Fruit fly (Drosophila melanogaster) whole organism, prepupa: ENCODE data around the gene Ltn1.
A peak's percentile ranks its signal among the peaks of the same experiment; 100 is the strongest.

Experiments
- Blimp-1 ChIP-seq: fragments of 200-800 bp; sonication (Bioruptor generic); optimal IDR thresholded peaks from 3 replicates; lab custom pipeline; 2017; ENCODE audit warnings: missing biosample characterization, missing genetic modification characterization, mild to moderate bottlenecking, moderate library complexity, missing genetic modification reagents
- CG10631 ChIP-seq: fragments of 200-800 bp; sonication (Bioruptor generic); optimal IDR thresholded peaks from 2 replicates; lab custom pipeline; 2016; ENCODE audit warnings: missing biosample characterization, missing genetic modification characterization
- CG10669 ChIP-seq: fragments of 200-800 bp; sonication (Bioruptor generic); optimal IDR thresholded peaks from 3 replicates; lab custom pipeline; 2018; ENCODE audit warnings: missing biosample characterization, mild to moderate bottlenecking, missing genetic modification characterization, moderate library complexity
- CG11294 ChIP-seq: fragments of 200-800 bp; sonication (Bioruptor generic); IDR thresholded peaks from 2 replicates; pipeline ENCODE4 v1.3.6; 2022; ENCODE audit warnings: missing biosample characterization, missing genetic modification characterization
- CG11762 ChIP-seq: fragments of 200-800 bp; sonication (Bioruptor generic); optimal IDR thresholded peaks from 3 replicates; lab custom pipeline; 2016; ENCODE audit warnings: missing biosample characterization, missing genetic modification characterization; ENCODE audit not compliant: insufficient read depth
- CG31627 ChIP-seq: fragments of 200-800 bp; sonication (Bioruptor generic); optimal IDR thresholded peaks from 3 replicates; lab custom pipeline; 2016; ENCODE audit warnings: missing biosample characterization, missing genetic modification characterization
- CG6163 ChIP-seq: fragments of 200-800 bp; sonication (Bioruptor generic); IDR thresholded peaks from 3 replicates; pipeline ENCODE4 v1.3.6; 2022; ENCODE audit warnings: missing biosample characterization, missing genetic modification characterization
- CG6276 ChIP-seq: fragments of 200-800 bp; sonication (Bioruptor generic); optimal IDR thresholded peaks from 2 replicates; lab custom pipeline; 2017; ENCODE audit warnings: missing biosample characterization, mild to moderate bottlenecking, missing genetic modification characterization
- CG6792 ChIP-seq: fragments of 200-800 bp; sonication (Bioruptor generic); optimal IDR thresholded peaks from 3 replicates; lab custom pipeline; 2016; ENCODE audit warnings: missing biosample characterization, missing genetic modification characterization
- CG6808 ChIP-seq: fragments of 200-800 bp; sonication (Bioruptor generic); optimal IDR thresholded peaks from 3 replicates; lab custom pipeline; 2017; ENCODE audit warnings: missing biosample characterization, missing genetic modification characterization, mild to moderate bottlenecking, moderate library complexity, missing genetic modification reagents
- CG6854 ChIP-seq: fragments of 200-800 bp; sonication (Bioruptor generic); optimal IDR thresholded peaks from 2 replicates; lab custom pipeline; 2017; ENCODE audit warnings: missing biosample characterization, mild to moderate bottlenecking, missing genetic modification characterization
- CG7368 ChIP-seq: fragments of 200-800 bp; sonication (Bioruptor generic); optimal IDR thresholded peaks from 3 replicates; lab custom pipeline; 2016; ENCODE audit warnings: missing biosample characterization, missing genetic modification characterization
- CG8119 ChIP-seq: fragments of 200-800 bp; sonication (Bioruptor generic); IDR thresholded peaks from 3 replicates; pipeline ENCODE4 v1.3.6; 2022; ENCODE audit warnings: missing biosample characterization, missing genetic modification characterization
- CG8319 ChIP-seq: fragments of 200-800 bp; sonication (Bioruptor generic); optimal IDR thresholded peaks from 3 replicates; lab custom pipeline; 2016; ENCODE audit warnings: missing biosample characterization, missing genetic modification characterization
- CG8632 ChIP-seq: fragments of 200-800 bp; sonication (Bioruptor generic); optimal IDR thresholded peaks from 3 replicates; lab custom pipeline; 2016; ENCODE audit warnings: missing biosample characterization, missing genetic modification characterization
- CG9139 ChIP-seq: fragments of 200-800 bp; sonication (Bioruptor generic); optimal IDR thresholded peaks from 3 replicates; lab custom pipeline; 2017; ENCODE audit warnings: missing biosample characterization, mild to moderate bottlenecking, missing genetic modification characterization
- Eip75B ChIP-seq: fragments of 200-800 bp; sonication (Bioruptor generic); optimal IDR thresholded peaks from 3 replicates; lab custom pipeline; 2016; ENCODE audit warnings: missing biosample characterization, missing genetic modification characterization
- Eip78C ChIP-seq: fragments of 200-800 bp; sonication (Bioruptor generic); peaks from one replicate; lab custom pipeline; 2016; ENCODE audit warnings: missing biosample characterization, missing genetic modification characterization
- Eip93F ChIP-seq: fragments of 200-800 bp; sonication (Bioruptor generic); optimal IDR thresholded peaks from 2 replicates; lab custom pipeline; 2016; ENCODE audit warnings: missing biosample characterization, mild to moderate bottlenecking, missing genetic modification characterization
- Ets21C ChIP-seq: fragments of 200-800 bp; sonication (Bioruptor generic); optimal IDR thresholded peaks from 3 replicates; lab custom pipeline; 2016; ENCODE audit warnings: missing biosample characterization, missing genetic modification characterization
- Ets96B ChIP-seq: fragments of 200-800 bp; optimal IDR thresholded peaks from 2 replicates; lab custom pipeline; 2019; ENCODE audit warnings: missing biosample characterization, mild to moderate bottlenecking, missing genetic modification characterization, moderate library complexity
- Hr38 ChIP-seq: sonication (Bioruptor generic); optimal IDR thresholded peaks from 2 replicates; lab custom pipeline; 2016; ENCODE audit warnings: missing biosample characterization, missing genetic modification characterization
- Hr4 ChIP-seq: fragments of 200-800 bp; sonication (Bioruptor generic); optimal IDR thresholded peaks from 3 replicates; lab custom pipeline; 2016; ENCODE audit warnings: missing biosample characterization, missing genetic modification characterization
- Lpt ChIP-seq: fragments of 200-800 bp; sonication (Bioruptor generic); optimal IDR thresholded peaks from 3 replicates; lab custom pipeline; 2016; ENCODE audit warnings: missing biosample characterization, missing genetic modification characterization
- Met ChIP-seq: fragments of 200-800 bp; sonication (Bioruptor generic); optimal IDR thresholded peaks from 3 replicates; lab custom pipeline; 2016; ENCODE audit warnings: missing biosample characterization, missing genetic modification characterization
- Sox102F ChIP-seq: fragments of 200-800 bp; sonication (Bioruptor generic); optimal IDR thresholded peaks from 2 replicates; lab custom pipeline; 2016; ENCODE audit warnings: missing biosample characterization, mild to moderate bottlenecking, missing genetic modification characterization
- Sox14 ChIP-seq: fragments of 200-800 bp; sonication (Bioruptor generic); optimal IDR thresholded peaks from 3 replicates; lab custom pipeline; 2016; ENCODE audit warnings: missing biosample characterization, missing genetic modification characterization
- Sox15 ChIP-seq: fragments of 200-800 bp; sonication (Bioruptor generic); optimal IDR thresholded peaks from 3 replicates; lab custom pipeline; 2016; ENCODE audit warnings: missing biosample characterization, missing genetic modification characterization
- achi ChIP-seq: fragments of 200-800 bp; sonication (Bioruptor generic); optimal IDR thresholded peaks from 3 replicates; lab custom pipeline; 2016; ENCODE audit warnings: missing biosample characterization, missing genetic modification characterization
- dsx ChIP-seq: fragments of 200-800 bp; optimal IDR thresholded peaks from 3 replicates; lab custom pipeline; 2019; ENCODE audit warnings: missing biosample characterization, mild to moderate bottlenecking, missing genetic modification characterization, moderate library complexity; ENCODE audit not compliant: poor library complexity, severe bottlenecking
- eg ChIP-seq: fragments of 200-800 bp; sonication (Bioruptor generic); IDR thresholded peaks from 3 replicates; pipeline ENCODE4 v1.3.6; 2022; ENCODE audit warnings: missing biosample characterization, missing genetic modification characterization
- esn ChIP-seq: fragments of 200-800 bp; sonication (Bioruptor generic); optimal IDR thresholded peaks from 2 replicates; lab custom pipeline; 2016; ENCODE audit warnings: missing biosample characterization, mild to moderate bottlenecking, missing genetic modification characterization, moderate library complexity
- fd59A ChIP-seq: fragments of 200-800 bp; sonication (Bioruptor generic); optimal IDR thresholded peaks from 2 replicates; lab custom pipeline; 2017; ENCODE audit warnings: missing biosample characterization, mild to moderate bottlenecking, missing genetic modification characterization, missing genetic modification reagents
- fd85E ChIP-seq: fragments of 200-800 bp; sonication (Bioruptor generic); optimal IDR thresholded peaks from 3 replicates; lab custom pipeline; 2016; ENCODE audit warnings: missing biosample characterization, missing genetic modification characterization
- fkh ChIP-seq: fragments of 200-800 bp; sonication (Bioruptor generic); optimal IDR thresholded peaks from 3 replicates; lab custom pipeline; 2017; ENCODE audit warnings: missing biosample characterization, mild to moderate bottlenecking, missing genetic modification characterization, moderate library complexity
- lz ChIP-seq: fragments of 200-800 bp; sonication (Bioruptor generic); optimal IDR thresholded peaks from 3 replicates; lab custom pipeline; 2016; ENCODE audit warnings: missing biosample characterization, missing genetic modification characterization
- net ChIP-seq: fragments of 200-800 bp; sonication (Bioruptor generic); optimal IDR thresholded peaks from 3 replicates; lab custom pipeline; 2016; ENCODE audit warnings: missing biosample characterization, missing genetic modification characterization
- pdm3 ChIP-seq: fragments of 200-800 bp; sonication (Bioruptor generic); optimal IDR thresholded peaks from 3 replicates; lab custom pipeline; 2016; ENCODE audit warnings: missing biosample characterization, missing genetic modification characterization
- salr ChIP-seq, 2 experiments: fragments of 200-800 bp; sonication (Bioruptor generic); optimal IDR thresholded peaks; 3 replicates each; lab custom pipeline; 2016 to 2018; ENCODE audit warnings: missing biosample characterization in 2 of 2, missing genetic modification characterization in 2 of 2, mild to moderate bottlenecking in 1 of 2
- ss ChIP-seq, 2 experiments: fragments of 200-800 bp; sonication (Bioruptor generic); optimal IDR thresholded peaks; 2 replicates in 1 of 2; 3 replicates in 1 of 2; lab custom pipeline; 2017 to 2018; ENCODE audit warnings: mild to moderate bottlenecking in 2 of 2, missing biosample characterization in 2 of 2, missing genetic modification characterization in 2 of 2, moderate library complexity in 1 of 2
- svp ChIP-seq: fragments of 200-800 bp; sonication (Bioruptor generic); peaks from one replicate; lab custom pipeline; 2016; ENCODE audit warnings: missing biosample characterization, missing genetic modification characterization
- vri ChIP-seq: fragments of 200-800 bp; sonication (Bioruptor generic); optimal IDR thresholded peaks from 3 replicates; lab custom pipeline; 2016; ENCODE audit warnings: missing biosample characterization, mild to moderate bottlenecking, missing genetic modification characterization

Ltn1 gene

DNA sequence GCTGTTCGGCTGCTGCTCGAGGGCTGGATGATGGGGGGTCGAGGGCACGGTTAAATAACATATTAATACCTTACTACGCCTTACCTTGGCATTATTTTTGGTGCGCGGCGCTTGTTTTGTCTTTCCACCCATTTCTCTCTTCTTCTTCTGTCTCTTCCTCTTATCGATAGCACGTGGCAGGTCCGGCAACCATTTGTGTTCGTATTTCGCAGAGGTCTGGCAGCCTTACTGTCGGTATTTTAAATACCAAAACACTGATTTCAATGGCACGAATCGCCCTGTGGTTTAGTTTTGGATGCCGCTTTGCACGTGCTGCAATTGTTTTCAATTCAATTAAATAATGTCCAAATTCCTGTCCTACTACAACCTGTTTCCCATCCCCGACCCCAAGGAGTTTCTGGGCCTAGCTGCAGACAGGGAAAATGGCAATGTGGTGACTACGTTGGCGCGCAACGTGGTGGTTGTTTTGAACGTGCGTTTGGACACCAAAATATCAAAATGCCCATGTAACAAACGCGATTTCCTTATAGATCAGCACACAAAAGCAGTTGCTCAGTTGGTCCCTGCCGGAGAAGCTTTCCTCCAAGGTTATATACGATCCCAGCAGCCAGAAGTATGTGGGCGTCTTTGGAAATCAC lies at the start of gene Ltn1, which contains the start of gene CG9300:
Gene Ltn1, minus strand, starts transcription at position 155 of the 638 bp plus-strand sequence.
Gene CG9300, plus strand, starts transcription at position 285 of the 638 bp plus-strand sequence.
- no peak for TF ChIP-seq CG10631 (GFP tag; lab: Kevin White, UChicago)

- TF ChIP-seq Met (GFP tag; lab: Kevin White, UChicago): no peak
- no peak for TF ChIP-seq Ets96B (tag; lab: Kevin White, UChicago)
- TF ChIP-seq CG6792 (GFP tag; lab: Kevin White, UChicago): no peak
- no peak for TF ChIP-seq CG8632 (GFP tag; lab: Kevin White, UChicago)
- TF ChIP-seq CG9139 (GFP tag; lab: Kevin White, UChicago): no peak
- no peak for TF ChIP-seq ss (GFP tag; optimal IDR thresholded peaks at IDR 0.05; lab: Kevin White, UChicago)
- no peak for TF ChIP-seq Sox15 (GFP tag; lab: Kevin White, UChicago)
- TF ChIP-seq pdm3 (GFP tag; lab: Kevin White, UChicago): no peak
Observed at dm6 chr3L:19601413-19601812, 49.3 kb upstream of the Ltn1 start, which contains the start of gene CG9368. TSS of gene CG9368 (plus strand) at chr3L:19601633.

DNA sequence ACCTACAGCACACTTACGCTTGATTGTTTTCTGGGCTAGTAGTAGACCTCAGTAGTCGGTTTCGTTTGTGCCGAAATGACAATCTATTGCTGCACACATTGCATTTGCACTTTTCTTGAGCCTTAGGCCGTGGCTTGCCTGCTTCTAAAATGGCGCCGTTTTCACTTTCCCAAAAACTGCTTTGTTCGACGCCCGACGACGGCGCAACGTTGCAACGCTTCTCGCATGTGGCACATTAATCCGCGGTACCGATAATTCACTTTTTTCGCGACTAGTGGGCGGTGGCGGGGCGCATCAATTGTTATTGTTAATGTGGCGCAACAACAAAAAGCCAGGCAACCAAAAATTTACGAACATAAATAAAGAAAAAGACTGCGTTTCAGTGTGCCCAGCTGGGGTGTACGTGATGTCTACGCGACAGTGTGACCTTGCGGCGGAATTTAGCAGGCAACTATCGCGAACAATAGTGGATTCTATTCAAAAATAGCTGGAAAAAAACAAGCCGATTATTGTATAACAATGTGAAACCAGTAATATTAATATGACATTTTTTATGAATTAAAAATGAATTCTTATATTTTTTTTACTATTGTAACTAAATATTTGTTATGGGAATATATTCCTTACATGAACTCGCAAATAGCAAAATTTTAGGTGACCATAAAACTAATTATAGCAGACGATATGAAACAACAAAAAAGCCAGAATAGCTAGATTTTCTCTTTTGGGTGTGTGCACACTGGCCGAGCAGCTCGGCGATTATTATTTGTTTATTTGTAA lies 46.5 kb upstream of the Ltn1 start, which contains the start of the genes ash1 and Taf6:
Gene ash1, minus strand, starts transcription at position 387 of the 780 bp plus-strand sequence.
Gene Taf6, plus strand, starts transcription at position 720 of the 780 bp plus-strand sequence.
- TF ChIP-seq fd59A (no peak), net (no peak), CG6808 (GFP tag; lab: Kevin White, UChicago) (no peak), Ets21C (GFP tag; lab: Kevin White, UChicago) (no peak), esn (no peak), Sox14 (GFP tag; lab: Kevin White, UChicago) (no peak), Hr38 (no peak), pdm3 (GFP tag; lab: Kevin White, UChicago) (no peak), Blimp-1 (peak; percentile 89), Eip93F (GFP tag; lab: Kevin White, UChicago) (peak; percentile 13)

DNA sequence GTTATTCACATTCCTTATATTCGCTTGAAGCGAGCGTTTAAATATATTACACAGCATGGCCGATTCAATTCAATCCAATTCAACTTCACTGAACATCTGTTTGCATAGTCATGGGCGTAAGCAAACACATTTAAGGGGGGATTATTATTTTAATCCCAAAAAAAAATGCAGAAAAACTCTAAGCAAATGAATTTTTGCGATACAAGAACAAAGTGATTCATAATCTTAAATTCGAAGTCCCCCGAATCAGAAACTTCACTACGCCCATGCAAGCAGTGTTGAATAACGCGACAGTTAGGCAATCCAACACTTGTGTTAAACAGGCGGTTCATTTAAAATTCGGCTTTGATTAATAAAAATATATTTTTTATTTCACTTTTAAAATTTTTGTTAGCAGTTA lies 38.3 kb upstream of the Ltn1 start, which contains the start of gene CG14100:
Gene CG14100, minus strand, starts transcription at position 103 of the 400 bp plus-strand sequence.
- TF ChIP-seq eg (GFP tag; lab: Robert Waterston, UW) (peak; percentile 100), Eip78C (peak; percentile 100), CG11294 (GFP tag; lab: Robert Waterston, UW) (peak; percentile 100), svp (GFP tag; lab: Kevin White, UChicago) (peak; percentile 100), CG6276 (GFP tag; lab: Kevin White, UChicago) (peak; percentile 100), CG31627 (peak; percentile 100), Eip93F (GFP tag; lab: Kevin White, UChicago) (peak; percentile 100), lz (GFP tag; lab: Kevin White, UChicago) (peak; percentile 100), fkh (GFP tag; lab: Kevin White, UChicago) (peak; percentile 100), Lpt (GFP tag; lab: Kevin White, UChicago) (peak; percentile 100), Eip75B (GFP tag; lab: Kevin White, UChicago) (peak; percentile 100), CG6163 (GFP tag; lab: Robert Waterston, UW) (peak; percentile 100), achi (peak; percentile 100), CG10669 (GFP tag; lab: Kevin White, UChicago) (peak; percentile 100), CG6854 (GFP tag; lab: Kevin White, UChicago) (peak; percentile 100), Blimp-1 (peak; percentile 99), Hr4 (GFP tag; lab: Kevin White, UChicago) (peak; percentile 100), fd85E (GFP tag; lab: Kevin White, UChicago) (peak; percentile 99), CG8319 (peak; percentile 100), CG7368 (GFP tag; lab: Kevin White, UChicago) (peak; percentile 100), salr (GFP tag; optimal IDR thresholded peaks at IDR 0.05; lab: Kevin White, UChicago) (peak; percentile 100), esn (peak; percentile 100), ss (GFP tag; optimal IDR thresholded peaks at IDR 0.05; lab: Kevin White, UChicago) (peak; percentile 100), CG8119 (peak; percentile 100), net (peak; percentile 100), Sox102F (GFP tag; lab: Kevin White, UChicago) (peak; percentile 100), pdm3 (GFP tag; lab: Kevin White, UChicago) (peak; percentile 100), CG11762 (GFP tag; lab: Kevin White, UChicago) (peak; percentile 100), vri (peak; percentile 100), dsx (peak; percentile 99), CG6808 (GFP tag; lab: Kevin White, UChicago) (peak; percentile 99)
